Worm (Caenorhabditis elegans): ENCODE measurements around the gene fbxa-66.

The fbxa-66 gene

ce11 chrIII:2314678-2315077 is 843 bp upstream of the fbxa-66 start:
- peak; percentile 78 for TF ChIP-seq zfh-2 (GFP tag; conservative IDR thresholded peaks at IDR 0.05)
- peak; percentile 63 for TF ChIP-seq egrh-3 (GFP tag; IDR thresholded peaks at IDR 0.05)
- no peak for TF ChIP-seq snpc-3.4 (tag; optimal IDR thresholded peaks at IDR 0.05)

- no peak for TF ChIP-seq akir-1 (GFP tag; optimal IDR thresholded peaks at IDR 0.05)
- peak; percentile 52; the same call in 1 of the 2 replicates for TF ChIP-seq cebp-1 (GFP tag; IDR thresholded peaks at IDR 0.05)
- TF ChIP-seq cebp-1 (tag; optimal IDR thresholded peaks at IDR 0.05) = peak; percentile 60
- TF ChIP-seq ccch-3 (GFP tag; optimal IDR thresholded peaks at IDR 0.05) = no peak
These were observed 2.8 kb downstream of the fbxa-66 start for ce11 chrIII:2310996-2311395.

- no peak for TF ChIP-seq nhr-80 (tag; optimal IDR thresholded peaks at IDR 0.05)
- TF ChIP-seq repo-1 (tag; optimal IDR thresholded peaks at IDR 0.05) = no peak
- no peak for TF ChIP-seq mxl-1 (tag; optimal IDR thresholded peaks at IDR 0.05)
- TF ChIP-seq mcd-1 (GFP tag; IDR thresholded peaks at IDR 0.05) = no peak
- TF ChIP-seq ztf-28 (GFP tag; IDR thresholded peaks at IDR 0.05) = no peak
- TF ChIP-seq nhr-90 (tag; optimal IDR thresholded peaks at IDR 0.05) = no peak
- no peak for TF ChIP-seq F10E7.11 (tag; optimal IDR thresholded peaks at IDR 0.05)
- TF ChIP-seq ceh-91 (GFP tag; IDR thresholded peaks at IDR 0.05) = no peak
- no peak for TF ChIP-seq pha-4 (tag; optimal IDR thresholded peaks at IDR 0.05)
- no peak for TF ChIP-seq hrde-1 (tag; optimal IDR thresholded peaks at IDR 0.05; ENCODE audit: borderline replicate concordance)
- no peak for TF ChIP-seq attf-5 (GFP tag; optimal IDR thresholded peaks at IDR 0.05)
- no peak for TF ChIP-seq lsl-1 (GFP tag; optimal IDR thresholded peaks at IDR 0.05)
- TF ChIP-seq tlf-1 (GFP tag; optimal IDR thresholded peaks at IDR 0.05) = no peak
- no peak for TF ChIP-seq madf-3 (GFP tag; IDR thresholded peaks at IDR 0.05)
- no peak for TF ChIP-seq snpc-1.3 (tag; optimal IDR thresholded peaks at IDR 0.05; ENCODE audit: insufficient read depth)
These were observed 5.8 kb downstream of the fbxa-66 start, which contains the start of the genes fbxa-1 and Y54F10BM.20 for ce11 chrIII:2308026-2308425. Gene fbxa-1 (minus strand): TSS chrIII:2308126. Gene Y54F10BM.20 (plus strand): TSS chrIII:2308256.

DNA sequence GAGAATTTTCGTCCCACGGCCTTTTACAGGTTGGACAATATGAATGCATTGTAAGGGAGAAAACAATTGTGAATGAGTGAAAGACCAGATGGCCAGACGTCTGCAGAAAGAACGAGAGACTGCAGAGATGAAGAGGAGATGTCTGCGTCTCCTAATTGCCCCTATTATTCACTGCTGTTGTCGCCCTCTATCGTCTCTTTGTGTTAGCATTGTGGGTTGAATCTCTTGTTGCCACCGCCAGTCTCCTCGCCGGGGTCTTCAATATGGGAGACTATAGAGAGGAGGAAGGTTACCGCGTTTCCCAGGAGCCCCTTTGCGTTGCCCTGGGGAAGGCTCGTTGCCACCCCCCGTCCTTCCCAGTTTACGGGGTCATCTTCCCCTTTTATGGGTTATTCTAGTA is 9.0 kb downstream of the fbxa-66 start, which contains the start of gene Y54F10BM.9:
Gene Y54F10BM.9, minus strand, starts transcription at position 61 of the 400 bp plus-strand sequence.
- TF ChIP-seq ztf-25 (GFP tag; IDR thresholded peaks at IDR 0.05) = no peak
- TF ChIP-seq nfyb-1 (GFP tag; IDR thresholded peaks at IDR 0.05) = no peak
- TF ChIP-seq mcd-1 (GFP tag; IDR thresholded peaks at IDR 0.05) = peak; percentile 18; the same call in 1 of the 2 replicates
- TF ChIP-seq ztf-28 (GFP tag; IDR thresholded peaks at IDR 0.05) = no peak
- peak; percentile 89 for TF ChIP-seq aptf-2 (GFP tag; conservative IDR thresholded peaks at IDR 0.05)
- TF ChIP-seq attf-3 (GFP tag; conservative IDR thresholded peaks at IDR 0.05) = no peak
- no peak for TF ChIP-seq F49E8.2 (tag; optimal IDR thresholded peaks at IDR 0.05; ENCODE audit: insufficient read depth)
- TF ChIP-seq mxl-1 (tag; optimal IDR thresholded peaks at IDR 0.05) = no peak
- TF ChIP-seq B0261.1 (tag; optimal IDR thresholded peaks at IDR 0.05) = no peak
- TF ChIP-seq hsf-1 (GFP tag; IDR thresholded peaks at IDR 0.05) = no peak
- peak; percentile 8 for TF ChIP-seq ceh-27 (GFP tag; optimal IDR thresholded peaks at IDR 0.05)
- peak; percentile 58; the same call in 1 of the 2 replicates for TF ChIP-seq lin-26 (GFP tag; IDR thresholded peaks at IDR 0.05)
- TF ChIP-seq tlf-1 (GFP tag; optimal IDR thresholded peaks at IDR 0.05) = no peak
- TF ChIP-seq Y67H2A.10 (GFP tag; conservative IDR thresholded peaks at IDR 0.05) = no peak
- peak; percentile 10; the same call in 1 of the 2 replicates for TF ChIP-seq madf-6 (GFP tag; IDR thresholded peaks at IDR 0.05)
- no peak for TF ChIP-seq ceh-58 (GFP tag; IDR thresholded peaks at IDR 0.05)
- TF ChIP-seq K12H6.12 (tag; optimal IDR thresholded peaks at IDR 0.05) = no peak
- no peak for TF ChIP-seq F57A8.1 (GFP tag; optimal IDR thresholded peaks at IDR 0.05)
- TF ChIP-seq attf-5 (GFP tag; optimal IDR thresholded peaks at IDR 0.05) = no peak
- no peak for TF ChIP-seq lsl-1 (GFP tag; optimal IDR thresholded peaks at IDR 0.05)
- peak; percentile 74; the same call in 1 of the 2 replicates for TF ChIP-seq hmg-1.2 (GFP tag; IDR thresholded peaks at IDR 0.05)
- TF ChIP-seq snpc-1.3 (tag; optimal IDR thresholded peaks at IDR 0.05; ENCODE audit: insufficient read depth) = no peak
